Worm (Caenorhabditis elegans) whole organism, young adult: ENCODE results near the gene AH10.4.

Experiments used
- F22D6.2 ChIP-seq: sonication (generic microtip); optimal IDR thresholded peaks from 2 replicates; lab custom pipeline; 2016; ENCODE audit warnings: mild to moderate bottlenecking, missing genetic modification characterization, missing compliant biosample characterization
- F55B11.4 ChIP-seq: sonication (generic microtip); optimal IDR thresholded peaks from 2 replicates; lab custom pipeline; 2016; ENCODE audit warnings: missing compliant biosample characterization, missing genetic modification characterization, borderline replicate concordance; ENCODE audit not compliant: insufficient read depth
- Y53G8AR.9 ChIP-seq: fragments of 200-800 bp; sonication (Bioruptor generic); conservative IDR thresholded peaks from 2 replicates; pipeline ENCODE4 v1.3.6; 2022; ENCODE audit warnings: missing genetic modification reagents, missing genetic modification characterization, missing compliant biosample characterization
- ZK185.1 ChIP-seq: sonication (generic microtip); optimal IDR thresholded peaks from 2 replicates; lab custom pipeline; 2016; ENCODE audit warnings: mild to moderate bottlenecking, missing genetic modification characterization, missing compliant biosample characterization; ENCODE audit not compliant: poor library complexity, severe bottlenecking
- bed-2 ChIP-seq: fragments of 200-800 bp; sonication (Bioruptor generic); IDR thresholded peaks from 2 replicates; pipeline ENCODE4 v1.3.6; 2022; ENCODE audit warnings: missing genetic modification reagents, missing genetic modification characterization, missing compliant biosample characterization
- cebp-2 ChIP-seq: fragments of 200-800 bp; sonication (Bioruptor generic); IDR thresholded peaks from 2 replicates; pipeline ENCODE4 v1.3.6; 2022; ENCODE audit warnings: missing genetic modification characterization, missing compliant biosample characterization
- ceh-79 ChIP-seq: sonication (generic microtip); optimal IDR thresholded peaks from 2 replicates; lab custom pipeline; 2017; ENCODE audit warnings: mild to moderate bottlenecking, missing genetic modification characterization, missing compliant biosample characterization
- efl-1 ChIP-seq: fragments of 150-350 bp; optimal IDR thresholded peaks from 2 replicates; lab custom pipeline; 2014; ENCODE audit warnings: missing biosample characterization, missing genetic modification reagents, missing genetic modification characterization
- egl-18 ChIP-seq: fragments of 200-800 bp; sonication (Bioruptor generic); IDR thresholded peaks from 2 replicates; pipeline ENCODE4 v1.3.6; 2022; ENCODE audit warnings: missing genetic modification reagents, missing genetic modification characterization, missing compliant biosample characterization
- egrh-3 ChIP-seq: fragments of 200-800 bp; sonication (Bioruptor generic); IDR thresholded peaks from 2 replicates; pipeline ENCODE4 v1.3.6; 2022; ENCODE audit warnings: missing genetic modification reagents, missing genetic modification characterization, missing compliant biosample characterization
- ekl-4 ChIP-seq: fragments of 200-800 bp; sonication (Bioruptor generic); IDR thresholded peaks from 2 replicates; pipeline ENCODE4 v1.3.6; 2022; ENCODE audit warnings: missing genetic modification reagents, missing genetic modification characterization, missing compliant biosample characterization
- ets-4 ChIP-seq: fragments of 200-800 bp; sonication (Bioruptor generic); optimal IDR thresholded peaks from 2 replicates; lab custom pipeline; 2018; ENCODE audit warnings: mild to moderate bottlenecking, missing genetic modification characterization, missing compliant biosample characterization
- fkh-3 ChIP-seq: sonication (generic microtip); optimal IDR thresholded peaks from 2 replicates; lab custom pipeline; 2016; ENCODE audit warnings: mild to moderate bottlenecking, missing genetic modification characterization, missing compliant biosample characterization
- gei-17 ChIP-seq: fragments of 200-800 bp; sonication (Bioruptor generic); optimal IDR thresholded peaks from 2 replicates; lab custom pipeline; 2018; ENCODE audit warnings: mild to moderate bottlenecking, missing genetic modification characterization, missing compliant biosample characterization
- hlh-12 ChIP-seq: sonication (generic microtip); optimal IDR thresholded peaks from 2 replicates; lab custom pipeline; 2016; ENCODE audit warnings: missing genetic modification characterization, missing compliant biosample characterization
- let-607 ChIP-seq, 2 experiments: fragments of 200-800 bp in 1 of 2; sonication (Bioruptor generic) in 1 of 2; sonication (generic microtip) in 1 of 2; optimal IDR thresholded peaks; 2 replicates each; lab custom pipeline; 2016 to 2018; ENCODE audit warnings: mild to moderate bottlenecking in 2 of 2, missing compliant biosample characterization in 2 of 2, missing genetic modification characterization in 2 of 2, moderate library complexity in 2 of 2, missing genotype in 1 of 2
- lin-54 ChIP-seq: fragments of 200-800 bp; sonication (Bioruptor generic); optimal IDR thresholded peaks from 2 replicates; lab custom pipeline; 2018; ENCODE audit warnings: mild to moderate bottlenecking, missing genetic modification characterization, missing compliant biosample characterization
- lsl-1 ChIP-seq: fragments of 200-800 bp; sonication (Bioruptor generic); optimal IDR thresholded peaks from 2 replicates; lab custom pipeline; 2018; ENCODE audit warnings: mild to moderate bottlenecking, missing genetic modification characterization, moderate library complexity, missing compliant biosample characterization
- madf-10 ChIP-seq: sonication (generic microtip); optimal IDR thresholded peaks from 2 replicates; lab custom pipeline; 2016; ENCODE audit warnings: mild to moderate bottlenecking, missing genetic modification characterization, missing compliant biosample characterization
- mcd-1 ChIP-seq: fragments of 200-800 bp; sonication (Bioruptor generic); IDR thresholded peaks from 2 replicates; pipeline ENCODE4 v1.3.6; 2022; ENCODE audit warnings: missing genetic modification reagents, missing genetic modification characterization, missing compliant biosample characterization
- mxl-1 ChIP-seq: sonication (generic microtip); optimal IDR thresholded peaks from 2 replicates; lab custom pipeline; 2016; ENCODE audit warnings: missing genetic modification characterization, missing compliant biosample characterization
- nhr-120 ChIP-seq: fragments of 200-800 bp; sonication (Bioruptor generic); IDR thresholded peaks from 2 replicates; pipeline ENCODE4 v1.3.6; 2022; ENCODE audit warnings: missing genetic modification characterization, missing compliant biosample characterization
- nhr-80 ChIP-seq: sonication (generic microtip); optimal IDR thresholded peaks from 2 replicates; lab custom pipeline; 2016; ENCODE audit warnings: missing genetic modification characterization, missing compliant biosample characterization
- rcor-1 ChIP-seq: fragments of 200-800 bp; sonication (Bioruptor generic); IDR thresholded peaks from 2 replicates; pipeline ENCODE4 v1.3.6; 2022; ENCODE audit warnings: missing genetic modification reagents, missing genetic modification characterization, missing compliant biosample characterization
- sdz-38 ChIP-seq: sonication (generic microtip); optimal IDR thresholded peaks from 2 replicates; lab custom pipeline; 2016; ENCODE audit warnings: missing genotype, missing genetic modification characterization, missing compliant biosample characterization
- somi-1 ChIP-seq: fragments of 200-800 bp; sonication (Bioruptor generic); optimal IDR thresholded peaks from 2 replicates; lab custom pipeline; 2018; ENCODE audit warnings: mild to moderate bottlenecking, missing genetic modification characterization, missing compliant biosample characterization
- sptf-2 ChIP-seq: fragments of 200-800 bp; sonication (Bioruptor generic); optimal IDR thresholded peaks from 2 replicates; lab custom pipeline; 2018; ENCODE audit warnings: mild to moderate bottlenecking, missing genetic modification characterization, missing compliant biosample characterization
- zfh-2 ChIP-seq: fragments of 200-800 bp; sonication (Bioruptor generic); conservative IDR thresholded peaks from 2 replicates; pipeline ENCODE4 v1.3.6; 2022; ENCODE audit warnings: missing genetic modification reagents, missing genetic modification characterization, missing compliant biosample characterization
- ztf-6 ChIP-seq: fragments of 200-800 bp; sonication (Bioruptor generic); IDR thresholded peaks from 2 replicates; pipeline ENCODE4 v1.3.6; 2022; ENCODE audit warnings: missing genetic modification reagents, missing genetic modification characterization, missing compliant biosample characterization

The AH10.4 gene

ce11 chrV:14175216-14175615 lies 37.5 kb upstream of the AH10.4 start, which contains the start of gene cest-2.2:
cest-2.2 (minus strand) TSS chrV:14175355.
- TF ChIP-seq gei-17 (GFP tag; lab: Kevin White, UChicago), result no peak
- peak; percentile 54 for TF ChIP-seq nhr-80 (tag; lab: Kevin White, UChicago)
- TF ChIP-seq, all 124 proteins: peak for 1

- TF ChIP-seq Y53G8AR.9 (GFP tag; lab: Robert Waterston, UW), result no peak
- TF ChIP-seq nhr-80 (tag; lab: Kevin White, UChicago), result peak; percentile 13
- no peak for TF ChIP-seq egl-18 (GFP tag; lab: Robert Waterston, UW)
Measured at ce11 chrV:14171284-14171683, 33.6 kb upstream of the AH10.4 start, which contains the start of gene cest-2.1. cest-2.1 (minus strand) TSS chrV:14171481.

- no peak for TF ChIP-seq sptf-2 (GFP tag; lab: Kevin White, UChicago)
Measured at ce11 chrV:14167629-14168028, 30.0 kb upstream of the AH10.4 start, which contains the start of gene ocam-1. ocam-1 (minus strand) TSS chrV:14167729.

ce11 chrV:14166630-14167029 lies 29.0 kb upstream of the AH10.4 start, which contains the start of gene cest-1.1:
cest-1.1 (minus strand) TSS chrV:14166730.
- no peak for TF ChIP-seq madf-10 (tag; lab: Kevin White, UChicago)
- TF ChIP-seq zfh-2, result no peak
- no peak for TF ChIP-seq cebp-2 (GFP tag; lab: Robert Waterston, UW)
- TF ChIP-seq F55B11.4 (tag; lab: Kevin White, UChicago), result no peak
- TF ChIP-seq hlh-12 (tag; lab: Kevin White, UChicago), result no peak
- no peak for TF ChIP-seq efl-1 (GFP tag; lab: Kevin White, UChicago)
- no peak for TF ChIP-seq lin-54
- no peak for TF ChIP-seq ekl-4 (GFP tag; lab: Robert Waterston, UW)
- no peak for TF ChIP-seq ets-4
- no peak for TF ChIP-seq fkh-3 (tag; lab: Kevin White, UChicago)
- TF ChIP-seq rcor-1, result no peak
- TF ChIP-seq egrh-3 (GFP tag; lab: Robert Waterston, UW), result no peak

ce11 chrV:14165745-14166144 lies 28.1 kb upstream of the AH10.4 start:
- peak; percentile 11 for TF ChIP-seq nhr-80 (tag; lab: Kevin White, UChicago)
- no peak for TF ChIP-seq F22D6.2

ce11 chrV:14162959-14163548 lies 25.4 kb upstream of the AH10.4 start, which contains the start of gene srd-26:
srd-26 (minus strand) TSS chrV:14163009.
- TF ChIP-seq let-607 (tag; optimal IDR thresholded peaks at IDR 0.05; lab: Kevin White, UChicago), result no peak
- no peak for TF ChIP-seq sdz-38 (tag; lab: Kevin White, UChicago)
- no peak for TF ChIP-seq lsl-1 (GFP tag; lab: Kevin White, UChicago)
- TF ChIP-seq bed-2 (GFP tag; lab: Robert Waterston, UW), result no peak
- no peak for TF ChIP-seq somi-1
- TF ChIP-seq ZK185.1, result no peak
- TF ChIP-seq ceh-79 (tag; lab: Kevin White, UChicago), result no peak
- TF ChIP-seq mxl-1 (tag; lab: Kevin White, UChicago), result no peak
- TF ChIP-seq mcd-1 (GFP tag; lab: Robert Waterston, UW), result no peak
- no peak for TF ChIP-seq nhr-120 (GFP tag; lab: Robert Waterston, UW)
- TF ChIP-seq ztf-6 (GFP tag; lab: Robert Waterston, UW), result no peak
